Fruit fly (Drosophila melanogaster) whole organism, prepupa: ENCODE data around the gene CG31913.

Source experiments
- CG10631 ChIP-seq: fragments of 200-800 bp; sonication (Bioruptor generic); optimal IDR thresholded peaks from 2 replicates; lab custom pipeline; 2016; ENCODE audit warnings: missing biosample characterization, missing genetic modification characterization
- CG10669 ChIP-seq: fragments of 200-800 bp; sonication (Bioruptor generic); optimal IDR thresholded peaks from 3 replicates; lab custom pipeline; 2018; ENCODE audit warnings: missing biosample characterization, mild to moderate bottlenecking, missing genetic modification characterization, moderate library complexity
- CG11294 ChIP-seq: fragments of 200-800 bp; sonication (Bioruptor generic); IDR thresholded peaks from 2 replicates; pipeline ENCODE4 v1.3.6; 2022; ENCODE audit warnings: missing biosample characterization, missing genetic modification characterization
- CG11902 ChIP-seq: fragments of 200-800 bp; sonication (Bioruptor generic); optimal IDR thresholded peaks from 3 replicates; lab custom pipeline; 2016; ENCODE audit warnings: missing biosample characterization, missing genetic modification characterization
- CG15336 ChIP-seq: fragments of 200-800 bp; sonication (Bioruptor generic); IDR thresholded peaks from 2 replicates; pipeline ENCODE4 v1.3.6; 2022; ENCODE audit warnings: missing biosample characterization, missing genetic modification characterization
- CG1621 ChIP-seq: fragments of 200-800 bp; sonication (Bioruptor generic); optimal IDR thresholded peaks from 3 replicates; lab custom pipeline; 2018; ENCODE audit warnings: missing biosample characterization, mild to moderate bottlenecking, missing genetic modification characterization
- CG3032 ChIP-seq: fragments of 200-800 bp; optimal IDR thresholded peaks from 2 replicates; lab custom pipeline; 2019; ENCODE audit warnings: missing biosample characterization, mild to moderate bottlenecking, missing genetic modification characterization, moderate library complexity
- CG31627 ChIP-seq: fragments of 200-800 bp; sonication (Bioruptor generic); optimal IDR thresholded peaks from 3 replicates; lab custom pipeline; 2016; ENCODE audit warnings: missing biosample characterization, missing genetic modification characterization
- CG32006 ChIP-seq: fragments of 200-800 bp; sonication (Bioruptor generic); optimal IDR thresholded peaks from 3 replicates; lab custom pipeline; 2017; ENCODE audit warnings: missing biosample characterization, mild to moderate bottlenecking, missing genetic modification characterization
- CG3919 ChIP-seq: fragments of 200-800 bp; sonication (Bioruptor generic); optimal IDR thresholded peaks from 3 replicates; lab custom pipeline; 2016; ENCODE audit warnings: missing biosample characterization, missing genetic modification characterization
- CG4318 ChIP-seq: fragments of 200-800 bp; sonication (Bioruptor generic); optimal IDR thresholded peaks from 3 replicates; lab custom pipeline; 2017; ENCODE audit warnings: missing biosample characterization, mild to moderate bottlenecking, missing genetic modification characterization
- CG6163 ChIP-seq: fragments of 200-800 bp; sonication (Bioruptor generic); IDR thresholded peaks from 3 replicates; pipeline ENCODE4 v1.3.6; 2022; ENCODE audit warnings: missing biosample characterization, missing genetic modification characterization
- CG6792 ChIP-seq: fragments of 200-800 bp; sonication (Bioruptor generic); optimal IDR thresholded peaks from 3 replicates; lab custom pipeline; 2016; ENCODE audit warnings: missing biosample characterization, missing genetic modification characterization
- CG6808 ChIP-seq: fragments of 200-800 bp; sonication (Bioruptor generic); optimal IDR thresholded peaks from 3 replicates; lab custom pipeline; 2017; ENCODE audit warnings: missing biosample characterization, missing genetic modification characterization, mild to moderate bottlenecking, moderate library complexity, missing genetic modification reagents
- CG8119 ChIP-seq: fragments of 200-800 bp; sonication (Bioruptor generic); IDR thresholded peaks from 3 replicates; pipeline ENCODE4 v1.3.6; 2022; ENCODE audit warnings: missing biosample characterization, missing genetic modification characterization
- CG8319 ChIP-seq: fragments of 200-800 bp; sonication (Bioruptor generic); optimal IDR thresholded peaks from 3 replicates; lab custom pipeline; 2016; ENCODE audit warnings: missing biosample characterization, missing genetic modification characterization
- CG8632 ChIP-seq: fragments of 200-800 bp; sonication (Bioruptor generic); optimal IDR thresholded peaks from 3 replicates; lab custom pipeline; 2016; ENCODE audit warnings: missing biosample characterization, missing genetic modification characterization
- CG9139 ChIP-seq: fragments of 200-800 bp; sonication (Bioruptor generic); optimal IDR thresholded peaks from 3 replicates; lab custom pipeline; 2017; ENCODE audit warnings: missing biosample characterization, mild to moderate bottlenecking, missing genetic modification characterization
- Eip75B ChIP-seq: fragments of 200-800 bp; sonication (Bioruptor generic); optimal IDR thresholded peaks from 3 replicates; lab custom pipeline; 2016; ENCODE audit warnings: missing biosample characterization, missing genetic modification characterization
- Eip78C ChIP-seq: fragments of 200-800 bp; sonication (Bioruptor generic); peaks from one replicate; lab custom pipeline; 2016; ENCODE audit warnings: missing biosample characterization, missing genetic modification characterization
- Eip93F ChIP-seq: fragments of 200-800 bp; sonication (Bioruptor generic); optimal IDR thresholded peaks from 2 replicates; lab custom pipeline; 2016; ENCODE audit warnings: missing biosample characterization, mild to moderate bottlenecking, missing genetic modification characterization
- Ets21C ChIP-seq: fragments of 200-800 bp; sonication (Bioruptor generic); optimal IDR thresholded peaks from 3 replicates; lab custom pipeline; 2016; ENCODE audit warnings: missing biosample characterization, missing genetic modification characterization
- Gug ChIP-seq: fragments of 200-800 bp; sonication (Bioruptor generic); IDR thresholded peaks from 2 replicates; pipeline ENCODE4 v1.3.6; 2022; ENCODE audit warnings: missing biosample characterization, missing genetic modification characterization
- Hr39 ChIP-seq: fragments of 200-800 bp; sonication (Bioruptor generic); optimal IDR thresholded peaks from 2 replicates; lab custom pipeline; 2016; ENCODE audit warnings: missing biosample characterization, missing genetic modification characterization
- Hr4 ChIP-seq: fragments of 200-800 bp; sonication (Bioruptor generic); optimal IDR thresholded peaks from 3 replicates; lab custom pipeline; 2016; ENCODE audit warnings: missing biosample characterization, missing genetic modification characterization
- Lpt ChIP-seq: fragments of 200-800 bp; sonication (Bioruptor generic); optimal IDR thresholded peaks from 3 replicates; lab custom pipeline; 2016; ENCODE audit warnings: missing biosample characterization, missing genetic modification characterization
- Smox ChIP-seq: fragments of 200-800 bp; sonication (Bioruptor generic); optimal IDR thresholded peaks from 3 replicates; lab custom pipeline; 2016; ENCODE audit warnings: missing biosample characterization, missing genetic modification characterization
- Sox102F ChIP-seq: fragments of 200-800 bp; sonication (Bioruptor generic); optimal IDR thresholded peaks from 2 replicates; lab custom pipeline; 2016; ENCODE audit warnings: missing biosample characterization, mild to moderate bottlenecking, missing genetic modification characterization
- Sox14 ChIP-seq: fragments of 200-800 bp; sonication (Bioruptor generic); optimal IDR thresholded peaks from 3 replicates; lab custom pipeline; 2016; ENCODE audit warnings: missing biosample characterization, missing genetic modification characterization
- acj6 ChIP-seq: fragments of 200-800 bp; sonication (Bioruptor generic); optimal IDR thresholded peaks from 3 replicates; lab custom pipeline; 2016; ENCODE audit warnings: missing biosample characterization, missing genetic modification characterization
- dsx ChIP-seq: fragments of 200-800 bp; optimal IDR thresholded peaks from 3 replicates; lab custom pipeline; 2019; ENCODE audit warnings: missing biosample characterization, mild to moderate bottlenecking, missing genetic modification characterization, moderate library complexity; ENCODE audit not compliant: poor library complexity, severe bottlenecking
- eg ChIP-seq: fragments of 200-800 bp; sonication (Bioruptor generic); IDR thresholded peaks from 3 replicates; pipeline ENCODE4 v1.3.6; 2022; ENCODE audit warnings: missing biosample characterization, missing genetic modification characterization
- esn ChIP-seq: fragments of 200-800 bp; sonication (Bioruptor generic); optimal IDR thresholded peaks from 2 replicates; lab custom pipeline; 2016; ENCODE audit warnings: missing biosample characterization, mild to moderate bottlenecking, missing genetic modification characterization, moderate library complexity
- fd59A ChIP-seq: fragments of 200-800 bp; sonication (Bioruptor generic); optimal IDR thresholded peaks from 2 replicates; lab custom pipeline; 2017; ENCODE audit warnings: missing biosample characterization, mild to moderate bottlenecking, missing genetic modification characterization, missing genetic modification reagents
- fd85E ChIP-seq: fragments of 200-800 bp; sonication (Bioruptor generic); optimal IDR thresholded peaks from 3 replicates; lab custom pipeline; 2016; ENCODE audit warnings: missing biosample characterization, missing genetic modification characterization
- fkh ChIP-seq: fragments of 200-800 bp; sonication (Bioruptor generic); optimal IDR thresholded peaks from 3 replicates; lab custom pipeline; 2017; ENCODE audit warnings: missing biosample characterization, mild to moderate bottlenecking, missing genetic modification characterization, moderate library complexity
- lz ChIP-seq: fragments of 200-800 bp; sonication (Bioruptor generic); optimal IDR thresholded peaks from 3 replicates; lab custom pipeline; 2016; ENCODE audit warnings: missing biosample characterization, missing genetic modification characterization
- pdm3 ChIP-seq: fragments of 200-800 bp; sonication (Bioruptor generic); optimal IDR thresholded peaks from 3 replicates; lab custom pipeline; 2016; ENCODE audit warnings: missing biosample characterization, missing genetic modification characterization
- salr ChIP-seq, 2 experiments: fragments of 200-800 bp; sonication (Bioruptor generic); optimal IDR thresholded peaks; 3 replicates each; lab custom pipeline; 2016 to 2018; ENCODE audit warnings: missing biosample characterization in 2 of 2, missing genetic modification characterization in 2 of 2, mild to moderate bottlenecking in 1 of 2
- svp ChIP-seq: fragments of 200-800 bp; sonication (Bioruptor generic); peaks from one replicate; lab custom pipeline; 2016; ENCODE audit warnings: missing biosample characterization, missing genetic modification characterization
- topi ChIP-seq: fragments of 200-800 bp; sonication (Bioruptor generic); optimal IDR thresholded peaks from 3 replicates; lab custom pipeline; 2016; ENCODE audit warnings: missing biosample characterization, missing genetic modification characterization
- vri ChIP-seq: fragments of 200-800 bp; sonication (Bioruptor generic); optimal IDR thresholded peaks from 3 replicates; lab custom pipeline; 2016; ENCODE audit warnings: missing biosample characterization, mild to moderate bottlenecking, missing genetic modification characterization

The CG31913 gene

DNA sequence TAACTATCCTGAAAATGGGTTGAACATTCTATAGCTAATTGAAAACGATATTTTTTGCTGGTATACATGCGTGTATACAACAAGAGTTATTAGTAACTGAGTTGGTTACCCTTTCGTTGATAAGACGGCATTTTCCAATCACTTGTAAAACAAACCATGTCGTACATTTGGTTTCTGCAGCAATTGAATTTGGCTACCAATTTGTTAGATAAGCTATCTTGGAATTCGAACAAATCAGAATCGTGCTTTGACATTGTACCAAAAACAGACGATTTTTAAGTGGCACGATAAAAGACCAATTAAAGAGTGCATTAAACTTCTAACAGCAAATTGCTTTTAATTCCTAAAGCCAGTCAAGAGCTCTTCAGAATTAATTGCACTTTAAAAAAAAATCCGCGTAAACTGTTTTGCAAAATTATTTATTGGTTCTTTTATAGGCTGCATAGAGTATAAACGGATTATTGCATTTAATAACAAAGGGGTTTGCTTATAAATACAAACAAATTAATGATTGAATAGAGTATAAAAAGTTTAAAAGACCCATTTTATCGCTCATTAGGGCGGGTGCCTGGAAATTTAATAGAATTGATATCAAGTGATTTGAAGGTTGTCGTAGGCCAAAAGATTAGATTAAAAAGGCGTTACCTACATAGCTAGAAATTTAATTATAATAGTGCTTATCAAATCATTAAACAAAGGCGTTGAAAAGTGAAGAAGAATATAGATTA is 7.1 kb downstream of the CG31913 start:
- no peak for TF ChIP-seq svp (GFP tag; lab: Kevin White, UChicago)
- no peak for TF ChIP-seq CG4318 (GFP tag; lab: Kevin White, UChicago)
- TF ChIP-seq CG1621 = no peak
- no peak for TF ChIP-seq Lpt (GFP tag; lab: Kevin White, UChicago)
- no peak for TF ChIP-seq Sox102F
- TF ChIP-seq CG8319 (GFP tag; lab: Kevin White, UChicago) = no peak
- no peak for TF ChIP-seq Hr4
- no peak for TF ChIP-seq CG6808 (GFP tag; lab: Kevin White, UChicago)
- TF ChIP-seq salr (GFP tag; optimal IDR thresholded peaks at IDR 0.05; lab: Kevin White, UChicago) = no peak
- TF ChIP-seq fd85E (GFP tag; lab: Kevin White, UChicago) = no peak
- no peak for TF ChIP-seq Gug
- no peak for TF ChIP-seq CG9139 (GFP tag; lab: Kevin White, UChicago)
- TF ChIP-seq Hr39 (GFP tag; lab: Kevin White, UChicago) = no peak
- TF ChIP-seq pdm3 (GFP tag; lab: Kevin White, UChicago) = no peak
- TF ChIP-seq CG3919 (GFP tag; lab: Kevin White, UChicago) = no peak

dm6 chr2L:5793098-5793497 is 9.3 kb downstream of the CG31913 start:
- TF ChIP-seq CG10669 (GFP tag; lab: Kevin White, UChicago) (no peak), fkh (GFP tag; lab: Kevin White, UChicago) (no peak), lz (GFP tag; lab: Kevin White, UChicago) (no peak), topi (GFP tag; lab: Kevin White, UChicago) (no peak), Smox (GFP tag; lab: Kevin White, UChicago) (no peak)

DNA sequence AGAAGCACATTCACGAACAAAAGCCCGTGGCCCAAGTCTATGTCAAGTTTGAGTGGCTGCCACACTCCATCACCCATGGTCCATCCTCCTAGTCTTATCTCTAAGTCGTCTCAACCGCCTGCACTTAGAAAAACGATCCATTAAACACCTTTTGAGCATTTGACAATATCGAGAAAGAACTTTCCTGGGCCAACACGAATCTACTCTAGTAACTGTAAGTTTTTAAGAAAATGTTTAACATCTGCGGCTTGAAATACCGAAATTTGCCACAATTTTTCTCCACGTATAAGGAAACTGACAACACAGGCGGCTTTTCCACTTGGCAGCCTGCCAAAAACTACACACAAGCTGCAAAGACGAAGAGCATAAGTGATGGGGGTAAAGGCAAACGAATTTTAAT is 11.4 kb downstream of the CG31913 start:
- TF ChIP-seq CG32006 (GFP tag; lab: Kevin White, UChicago) (peak; percentile 49), eg (GFP tag; lab: Robert Waterston, UW) (peak; percentile 44; the same call in 1 of the 3 replicates), CG6163 (GFP tag; lab: Robert Waterston, UW) (peak; percentile 55; the same call in 2 of the 3 replicates), CG10631 (peak; percentile 17), CG3919 (GFP tag; lab: Kevin White, UChicago) (no peak), fkh (GFP tag; lab: Kevin White, UChicago) (no peak), CG15336 (GFP tag; lab: Robert Waterston, UW) (peak; percentile 53), Eip78C (GFP tag; lab: Kevin White, UChicago) (peak; percentile 4), Hr4 (peak; percentile 17)

dm6 chr2L:5797977-5798376 is 14.1 kb downstream of the CG31913 start:
- TF ChIP-seq CG8632 (GFP tag; lab: Kevin White, UChicago) = peak; percentile 14
- no peak for TF ChIP-seq Eip93F (GFP tag; lab: Kevin White, UChicago)
- no peak for TF ChIP-seq fd59A (GFP tag; lab: Kevin White, UChicago)
- no peak for TF ChIP-seq CG15336 (GFP tag; lab: Robert Waterston, UW)
- TF ChIP-seq Hr39 (GFP tag; lab: Kevin White, UChicago) = no peak
- no peak for TF ChIP-seq CG3032
- no peak for TF ChIP-seq dsx
- no peak for TF ChIP-seq esn (GFP tag; lab: Kevin White, UChicago)
- TF ChIP-seq Sox14 (GFP tag; lab: Kevin White, UChicago) = no peak
- no peak for TF ChIP-seq svp (GFP tag; lab: Kevin White, UChicago)
- no peak for TF ChIP-seq CG11294 (GFP tag; lab: Robert Waterston, UW)
- no peak for TF ChIP-seq salr (GFP tag; optimal IDR thresholded peaks at IDR 0.05; lab: Kevin White, UChicago)
- no peak for TF ChIP-seq CG32006 (GFP tag; lab: Kevin White, UChicago)
- TF ChIP-seq pdm3 (GFP tag; lab: Kevin White, UChicago) = no peak
- TF ChIP-seq Ets21C (GFP tag; lab: Kevin White, UChicago) = no peak
- TF ChIP-seq Gug = no peak
- TF ChIP-seq Hr4 = no peak
- peak; percentile 76 for TF ChIP-seq Eip78C (GFP tag; lab: Kevin White, UChicago)
- peak; percentile 31 for TF ChIP-seq CG10669 (GFP tag; lab: Kevin White, UChicago)
- peak; percentile 91 for TF ChIP-seq fkh (GFP tag; lab: Kevin White, UChicago)
- no peak for TF ChIP-seq CG31627
- no peak for TF ChIP-seq CG8119
- TF ChIP-seq acj6 (GFP tag; lab: Kevin White, UChicago) = no peak
- no peak for TF ChIP-seq CG6163 (GFP tag; lab: Robert Waterston, UW)
- TF ChIP-seq fd85E (GFP tag; lab: Kevin White, UChicago) = no peak
- no peak for TF ChIP-seq Lpt (GFP tag; lab: Kevin White, UChicago)
- no peak for TF ChIP-seq lz (GFP tag; lab: Kevin White, UChicago)
- peak; percentile 4 for TF ChIP-seq CG6808 (GFP tag; lab: Kevin White, UChicago)
- no peak for TF ChIP-seq CG11902 (GFP tag; lab: Kevin White, UChicago)
- TF ChIP-seq Eip75B = no peak
- TF ChIP-seq Sox102F = no peak
- TF ChIP-seq vri (GFP tag; lab: Kevin White, UChicago) = no peak
- no peak for TF ChIP-seq CG8319 (GFP tag; lab: Kevin White, UChicago)
- TF ChIP-seq Smox (GFP tag; lab: Kevin White, UChicago) = no peak
- peak; percentile 1 for TF ChIP-seq CG6792 (GFP tag; lab: Kevin White, UChicago)
